Fruit fly (Drosophila melanogaster) whole organism, embryonic: ENCODE measurements around the gene CG32679.

ENCODE experiments used
- Abd-B ChIP-seq: fragments of 200-800 bp; sonication (Bioruptor generic); optimal IDR thresholded peaks from 2 replicates; lab custom pipeline; 2018; ENCODE audit warnings: missing biosample characterization, mild to moderate bottlenecking, missing genetic modification characterization, moderate library complexity
- BtbVII ChIP-seq: fragments of 200-800 bp; sonication (Bioruptor generic); optimal IDR thresholded peaks from 3 replicates; lab custom pipeline; 2017; ENCODE audit warnings: missing biosample characterization, mild to moderate bottlenecking, missing genetic modification characterization
- CG10274 ChIP-seq: fragments of 200-800 bp; sonication (Bioruptor generic); optimal IDR thresholded peaks from 3 replicates; lab custom pipeline; 2017; ENCODE audit warnings: missing biosample characterization, mild to moderate bottlenecking, missing genetic modification characterization
- CG14014 ChIP-seq: fragments of 200-800 bp; sonication (Bioruptor generic); IDR thresholded peaks from 2 replicates; pipeline ENCODE4 v1.3.6; 2022; ENCODE audit warnings: missing biosample characterization, missing genetic modification characterization
- CG14667 ChIP-seq: fragments of 200-800 bp; sonication (Bioruptor generic); IDR thresholded peaks from 2 replicates; pipeline ENCODE4 v1.3.6; 2022; ENCODE audit warnings: missing biosample characterization, missing genetic modification characterization
- CG1647 ChIP-seq: fragments of 200-800 bp; sonication (Bioruptor generic); optimal IDR thresholded peaks from 3 replicates; lab custom pipeline; 2016; ENCODE audit warnings: missing biosample characterization, missing genetic modification characterization
- CG16779 ChIP-seq: fragments of 200-800 bp; sonication (Bioruptor generic); IDR thresholded peaks from 2 replicates; pipeline ENCODE4 v1.3.6; 2022; ENCODE audit warnings: missing biosample characterization, missing genetic modification characterization
- CG17829 ChIP-seq: fragments of 200-800 bp; optimal IDR thresholded peaks from 2 replicates; lab custom pipeline; 2019; ENCODE audit warnings: missing biosample characterization, mild to moderate bottlenecking, missing genetic modification characterization, moderate library complexity
- CG3065 ChIP-seq: fragments of 200-800 bp; sonication (Bioruptor generic); optimal IDR thresholded peaks from 2 replicates; lab custom pipeline; 2016; ENCODE audit warnings: missing biosample characterization, missing genetic modification characterization
- CG32772 ChIP-seq: fragments of 200-800 bp; sonication (Bioruptor generic); IDR thresholded peaks from 2 replicates; pipeline ENCODE4 v1.3.6; 2022; ENCODE audit warnings: missing biosample characterization, missing genetic modification characterization
- CG3407 ChIP-seq: fragments of 200-800 bp; sonication (Bioruptor generic); optimal IDR thresholded peaks from 2 replicates; lab custom pipeline; 2018; ENCODE audit warnings: missing biosample characterization, mild to moderate bottlenecking, missing genetic modification characterization
- CG6272 ChIP-seq: fragments of 200-800 bp; sonication (Bioruptor generic); IDR thresholded peaks from 2 replicates; pipeline ENCODE4 v1.3.6; 2022; ENCODE audit warnings: missing biosample characterization, missing genetic modification characterization
- CG7271 ChIP-seq: fragments of 200-800 bp; sonication (Bioruptor generic); optimal IDR thresholded peaks from 2 replicates; lab custom pipeline; 2018; ENCODE audit warnings: missing biosample characterization, mild to moderate bottlenecking, missing genetic modification characterization, moderate library complexity
- CG7556 ChIP-seq: fragments of 200-800 bp; sonication (Bioruptor generic); optimal IDR thresholded peaks from 2 replicates; lab custom pipeline; 2017; ENCODE audit warnings: missing biosample characterization, mild to moderate bottlenecking, missing genetic modification characterization
- CG7928 ChIP-seq: fragments of 200-800 bp; sonication (Bioruptor generic); optimal IDR thresholded peaks from 2 replicates; lab custom pipeline; 2017; ENCODE audit warnings: missing biosample characterization, mild to moderate bottlenecking, missing genetic modification characterization
- CG8290 ChIP-seq, 3 experiments: fragments of 200-800 bp; sonication (Bioruptor generic); optimal IDR thresholded peaks; 2 replicates each; lab custom pipeline; 2016 to 2019; ENCODE audit warnings: missing biosample characterization in 3 of 3, missing genetic modification characterization in 3 of 3, mild to moderate bottlenecking in 2 of 3, moderate library complexity in 1 of 3
- CG9215 ChIP-seq: fragments of 200-800 bp; sonication (Bioruptor generic); IDR thresholded peaks from 2 replicates; pipeline ENCODE4 v1.3.6; 2022; ENCODE audit warnings: missing biosample characterization, missing genetic modification characterization
- Camta ChIP-seq: fragments of 200-800 bp; sonication (Bioruptor generic); optimal IDR thresholded peaks from 2 replicates; lab custom pipeline; 2016; ENCODE audit warnings: missing biosample characterization, missing genetic modification characterization
- CoRest ChIP-seq: fragments of 200-800 bp; sonication (Bioruptor generic); optimal IDR thresholded peaks from 3 replicates; lab custom pipeline; 2018; ENCODE audit warnings: missing biosample characterization, mild to moderate bottlenecking, missing genetic modification characterization, moderate library complexity
- D19B ChIP-seq: fragments of 200-800 bp; sonication (Bioruptor generic); optimal IDR thresholded peaks from 2 replicates; lab custom pipeline; 2017; ENCODE audit warnings: missing biosample characterization, mild to moderate bottlenecking, missing genetic modification characterization
- Dp ChIP-seq: fragments of 200-800 bp; sonication (Bioruptor generic); optimal IDR thresholded peaks from 2 replicates; lab custom pipeline; 2018; ENCODE audit warnings: missing biosample characterization, mild to moderate bottlenecking, missing genetic modification characterization, moderate library complexity
- Gug ChIP-seq: fragments of 200-800 bp; sonication (Bioruptor generic); IDR thresholded peaks from 4 replicates; pipeline ENCODE4 v1.3.6; 2022; ENCODE audit warnings: missing biosample characterization, missing genetic modification characterization
- HLH3B ChIP-seq: fragments of 200-800 bp; sonication (Bioruptor generic); IDR thresholded peaks from 2 replicates; pipeline ENCODE4 v1.3.6; 2022; ENCODE audit warnings: missing biosample characterization, missing genetic modification characterization
- Hmr ChIP-seq: fragments of 200-800 bp; sonication (Bioruptor generic); optimal IDR thresholded peaks from 3 replicates; lab custom pipeline; 2017; ENCODE audit warnings: mild to moderate bottlenecking, missing biosample characterization, missing genetic modification reagents, missing genetic modification characterization
- Hr51 ChIP-seq, 2 experiments: fragments of 200-800 bp; sonication (Bioruptor generic); optimal IDR thresholded peaks; 2 replicates in 1 of 2; 3 replicates in 1 of 2; lab custom pipeline; 2016 to 2018; ENCODE audit warnings: missing biosample characterization in 2 of 2, missing genetic modification characterization in 2 of 2, mild to moderate bottlenecking in 1 of 2, moderate library complexity in 1 of 2
- NK7.1 ChIP-seq: fragments of 200-800 bp; sonication (Bioruptor generic); optimal IDR thresholded peaks from 3 replicates; lab custom pipeline; 2016; ENCODE audit warnings: missing biosample characterization, missing genetic modification characterization
- Poxn ChIP-seq: fragments of 200-800 bp; sonication (Bioruptor generic); IDR thresholded peaks from 2 replicates; pipeline ENCODE4 v1.3.6; 2022; ENCODE audit warnings: missing biosample characterization, missing genetic modification characterization
- Ptx1 ChIP-seq: fragments of 200-800 bp; sonication (Bioruptor generic); IDR thresholded peaks from 2 replicates; pipeline ENCODE4 v1.3.6; 2022; ENCODE audit warnings: missing biosample characterization, missing genetic modification characterization
- Trl ChIP-seq, 3 experiments: fragments of >200 bp in 2 of 3; fragments of 200-800 bp in 1 of 3; sonication (Bioruptor generic) in 1 of 3; optimal IDR thresholded peaks; 2 replicates in 1 of 3; 3 replicates in 2 of 3; lab custom pipeline; 2016 to 2017; ENCODE audit warnings: missing biosample characterization in 1 of 3, missing genetic modification characterization in 1 of 3
- Xbp1 ChIP-seq: fragments of 200-800 bp; sonication (Bioruptor generic); optimal IDR thresholded peaks from 3 replicates; lab custom pipeline; 2016; ENCODE audit warnings: missing biosample characterization, mild to moderate bottlenecking, missing genetic modification characterization
- bab2 ChIP-seq: fragments of 200-800 bp; sonication (Bioruptor generic); optimal IDR thresholded peaks from 2 replicates; lab custom pipeline; 2016; ENCODE audit warnings: missing biosample characterization, missing genetic modification characterization
- bcd ChIP-seq: fragments of 200-800 bp; sonication (Bioruptor generic); optimal IDR thresholded peaks from 2 replicates; lab custom pipeline; 2017; ENCODE audit warnings: missing biosample characterization, mild to moderate bottlenecking, missing genetic modification characterization
- crp ChIP-seq, 2 experiments: fragments of 200-800 bp; sonication (Bioruptor generic); optimal IDR thresholded peaks; 2 replicates in 1 of 2; 3 replicates in 1 of 2; lab custom pipeline; 2017; ENCODE audit warnings: missing biosample characterization in 2 of 2, missing genetic modification characterization in 2 of 2, mild to moderate bottlenecking in 1 of 2, moderate library complexity in 1 of 2
- dati ChIP-seq: fragments of 200-800 bp; sonication (Bioruptor generic); IDR thresholded peaks from 2 replicates; pipeline ENCODE4 v1.3.6; 2022; ENCODE audit warnings: missing biosample characterization, missing genetic modification characterization
- emc ChIP-seq: fragments of 200-800 bp; sonication (Bioruptor generic); optimal IDR thresholded peaks from 2 replicates; lab custom pipeline; 2016; ENCODE audit warnings: missing biosample characterization, missing genetic modification characterization
- hb ChIP-seq: fragments of 200-800 bp; sonication (Bioruptor generic); IDR thresholded peaks from 3 replicates; pipeline ENCODE4 v1.3.6; 2022; ENCODE audit warnings: missing biosample characterization, missing genetic modification characterization; ENCODE audit not compliant: partially characterized antibody
- hbn ChIP-seq: fragments of 200-800 bp; sonication (Bioruptor generic); IDR thresholded peaks from 2 replicates; pipeline ENCODE4 v1.3.6; 2022; ENCODE audit warnings: missing biosample characterization, missing genetic modification characterization; ENCODE audit not compliant: partially characterized antibody
- hth ChIP-seq: fragments of >200 bp; optimal IDR thresholded peaks from 2 replicates; lab custom pipeline; 2017; ENCODE audit warnings: inconsistent platforms
- klu ChIP-seq: fragments of 200-800 bp; sonication (Bioruptor generic); IDR thresholded peaks from 2 replicates; pipeline ENCODE4 v1.3.6; 2022; ENCODE audit warnings: missing biosample characterization, missing genetic modification characterization
- odd ChIP-seq: fragments of 200-800 bp; sonication (Bioruptor generic); optimal IDR thresholded peaks from 2 replicates; lab custom pipeline; 2017; ENCODE audit warnings: missing biosample characterization, mild to moderate bottlenecking, missing genetic modification characterization
- onecut ChIP-seq: fragments of 200-800 bp; sonication (Bioruptor generic); IDR thresholded peaks from 2 replicates; pipeline ENCODE4 v1.3.6; 2022; ENCODE audit warnings: missing biosample characterization, missing genetic modification characterization
- peb ChIP-seq: fragments of 200-800 bp; sonication (Bioruptor generic); IDR thresholded peaks from 2 replicates; pipeline ENCODE4 v1.3.6; 2022; ENCODE audit warnings: missing biosample characterization, missing genetic modification characterization
- phol ChIP-seq: fragments of 200-800 bp; sonication (Bioruptor generic); optimal IDR thresholded peaks from 3 replicates; lab custom pipeline; 2018; ENCODE audit warnings: missing biosample characterization, mild to moderate bottlenecking, missing genetic modification characterization, moderate library complexity
- pum ChIP-seq: fragments of 200-800 bp; sonication (Bioruptor generic); optimal IDR thresholded peaks from 2 replicates; lab custom pipeline; 2016; ENCODE audit warnings: missing biosample characterization, missing genetic modification characterization
- sens ChIP-seq: fragments of 200-800 bp; sonication (Bioruptor generic); peaks from one replicate; lab custom pipeline; 2016; ENCODE audit warnings: missing biosample characterization, missing genetic modification characterization
- tgo ChIP-seq: fragments of 200-800 bp; sonication (Bioruptor generic); IDR thresholded peaks from 3 replicates; pipeline ENCODE4 v1.3.6; 2022; ENCODE audit warnings: missing biosample characterization, missing genetic modification characterization

Gene CG32679

dm6 chrX:10326346-10326830 lies 40.9 kb downstream of the CG32679 start, which contains the start of gene CG2909 (continued):
- TF ChIP-seq Camta (GFP tag; lab: Kevin White, UChicago) (no peak), hbn (GFP tag; lab: Robert Waterston, UW) (peak; percentile 32; the same call in 1 of the 2 replicates), Dp (GFP tag; lab: Kevin White, UChicago) (peak; percentile 19)

- no peak for TF ChIP-seq peb (GFP tag; lab: Robert Waterston, UW)
- TF ChIP-seq Hmr (GFP tag; lab: Kevin White, UChicago) = peak; percentile 37
- peak in 1 of 2 experiments; percentile 27 for TF ChIP-seq crp (GFP tag; optimal IDR thresholded peaks at IDR 0.05; lab: Kevin White, UChicago)
- no peak for TF ChIP-seq dati (GFP tag; lab: Robert Waterston, UW)
- TF ChIP-seq Poxn (GFP tag; lab: Robert Waterston, UW) = no peak
- TF ChIP-seq CoRest = peak; percentile 43
- no peak; the same call in 1 of the 2 replicates for TF ChIP-seq onecut (GFP tag; lab: Robert Waterston, UW)
- TF ChIP-seq odd (GFP tag; lab: Kevin White, UChicago) = no peak
- no peak for TF ChIP-seq hth (lab: Kevin White, UChicago)
- TF ChIP-seq CG7928 (GFP tag; lab: Kevin White, UChicago) = no peak
- TF ChIP-seq CG7556 (GFP tag; lab: Kevin White, UChicago) = peak; percentile 4
- peak; percentile 78 for TF ChIP-seq sens
- peak; percentile 18 for TF ChIP-seq CG1647 (GFP tag; lab: Kevin White, UChicago)
- TF ChIP-seq CG6272 (GFP tag; lab: Robert Waterston, UW) = 0 out of 2 replicates have a peak, but pooled peaks have one; percentile 23
- TF ChIP-seq CG10274 (GFP tag; lab: Kevin White, UChicago) = no peak
- TF ChIP-seq pum (GFP tag; lab: Kevin White, UChicago) = peak; percentile 22
- no peak for TF ChIP-seq Abd-B
- TF ChIP-seq HLH3B (GFP tag; lab: Robert Waterston, UW) = no peak
- no peak for TF ChIP-seq BtbVII (GFP tag; lab: Kevin White, UChicago)
- TF ChIP-seq CG17829 (tag; lab: Kevin White, UChicago) = peak; percentile 11
- no peak for TF ChIP-seq NK7.1 (GFP tag; lab: Kevin White, UChicago)
- no peak for TF ChIP-seq hb (GFP tag; lab: Robert Waterston, UW)
- no peak for TF ChIP-seq Ptx1 (GFP tag; lab: Robert Waterston, UW)
- 0 out of 2 replicates have a peak, but pooled peaks have one; percentile 18 for TF ChIP-seq CG9215 (GFP tag; lab: Robert Waterston, UW)
- TF ChIP-seq phol (tag; lab: Kevin White, UChicago) = peak; percentile 49
- TF ChIP-seq CG32772 (GFP tag; lab: Robert Waterston, UW) = no peak
- TF ChIP-seq CG3065 = no peak
- 0 out of 4 replicates have a peak, but pooled peaks have one; percentile 37 for TF ChIP-seq Gug (GFP tag; lab: Robert Waterston, UW)
- TF ChIP-seq emc (GFP tag; lab: Kevin White, UChicago) = no peak
- TF ChIP-seq CG3407 (GFP tag; lab: Kevin White, UChicago) = no peak
- TF ChIP-seq CG14667 (GFP tag; lab: Robert Waterston, UW) = no peak
- no peak for TF ChIP-seq klu (GFP tag; lab: Robert Waterston, UW)
- peak; percentile 17 to 32 for TF ChIP-seq Hr51 (GFP tag; optimal IDR thresholded peaks at IDR 0.05; lab: Kevin White, UChicago)
- TF ChIP-seq tgo (GFP tag; lab: Robert Waterston, UW) = peak; percentile 19; the same call in 1 of the 3 replicates
- TF ChIP-seq bab2 (GFP tag; lab: Kevin White, UChicago) = peak; percentile 37
- TF ChIP-seq CG14014 (GFP tag; lab: Robert Waterston, UW) = 0 out of 2 replicates have a peak, but pooled peaks have one; percentile 11
- TF ChIP-seq Trl (optimal IDR thresholded peaks at IDR 0.05; lab: Kevin White, UChicago) = peak in 1 of 2 experiments; percentile 77
- TF ChIP-seq Trl (GFP tag; optimal IDR thresholded peaks at IDR 0.05; lab: Kevin White, UChicago) = peak; percentile 10
- TF ChIP-seq Xbp1 = peak; percentile 42
- TF ChIP-seq bcd (GFP tag; lab: Kevin White, UChicago) = peak; percentile 40
- TF ChIP-seq CG16779 (GFP tag; lab: Robert Waterston, UW) = no peak
- TF ChIP-seq CG7271 (tag; lab: Kevin White, UChicago) = no peak
- TF ChIP-seq D19B (GFP tag; lab: Kevin White, UChicago) = no peak
- no peak for TF ChIP-seq CG8290 (GFP tag; optimal IDR thresholded peaks at IDR 0.05; lab: Kevin White, UChicago)
- peak in 1 of 2 experiments; percentile 47 for TF ChIP-seq CG8290 (tag; optimal IDR thresholded peaks at IDR 0.05; lab: Kevin White, UChicago)
These were observed 41.5 kb downstream of the CG32679 start, which contains the start of gene alpha-Man-Ia for dm6 chrX:10325567-10326345. TSS of gene alpha-Man-Ia (minus strand) at chrX:10325958.
